Worm (Caenorhabditis elegans) whole organism, L1 larva: ENCODE results near the gene F54D5.9.

Source experiments
- C16A3.4 ChIP-seq: fragments of 150-350 bp; optimal IDR thresholded peaks from 2 replicates; lab custom pipeline; 2014; ENCODE audit warnings: missing biosample characterization, missing genetic modification characterization
- C34B4.2 ChIP-seq: sonication (generic microtip); optimal IDR thresholded peaks from 2 replicates; lab custom pipeline; 2017; ENCODE audit warnings: mild to moderate bottlenecking, missing genetic modification characterization, missing compliant biosample characterization
- F16B12.6 ChIP-seq: fragments of 150-350 bp; optimal IDR thresholded peaks from 2 replicates; lab custom pipeline; 2014; ENCODE audit warnings: missing biosample characterization, missing genetic modification characterization
- Y116A8C.19 ChIP-seq: sonication (generic microtip); optimal IDR thresholded peaks from 2 replicates; lab custom pipeline; 2016; ENCODE audit warnings: missing compliant biosample characterization, missing genetic modification characterization, borderline replicate concordance
- aha-1 ChIP-seq: fragments of 150-350 bp; optimal IDR thresholded peaks from 2 replicates; lab custom pipeline; 2014; ENCODE audit warnings: missing biosample characterization, missing genetic modification characterization
- ama-1 ChIP-seq: fragments of 150-350 bp; optimal IDR thresholded peaks from 2 replicates; lab custom pipeline; 2014
- blmp-1 ChIP-seq: fragments of 150-350 bp; optimal IDR thresholded peaks from 2 replicates; lab custom pipeline; 2014; ENCODE audit warnings: missing biosample characterization, missing genetic modification characterization
- ceh-63 ChIP-seq: fragments of 200-800 bp; sonication (Bioruptor generic); optimal IDR thresholded peaks from 2 replicates; lab custom pipeline; 2018; ENCODE audit warnings: mild to moderate bottlenecking, missing genetic modification characterization, missing compliant biosample characterization
- ceh-82 ChIP-seq, 3 experiments: fragments of 150-350 bp in 1 of 3; sonication (generic microtip) in 2 of 3; optimal IDR thresholded peaks; 2 replicates each; lab custom pipeline; 2014 to 2017; ENCODE audit warnings: missing biosample characterization in 3 of 3, missing genetic modification characterization in 3 of 3
- ceh-88 ChIP-seq: fragments of 200-800 bp; sonication (Bioruptor generic); IDR thresholded peaks from 2 replicates; pipeline ENCODE4 v1.3.6; 2022; ENCODE audit warnings: missing genetic modification characterization, missing compliant biosample characterization
- dpl-1 ChIP-seq, 3 experiments: fragments of 150-350 bp in 2 of 3; sonication (generic microtip) in 1 of 3; optimal IDR thresholded peaks; 2 replicates each; lab custom pipeline; 2014 to 2017; ENCODE audit warnings: missing biosample characterization in 3 of 3, missing genetic modification characterization in 3 of 3, missing genetic modification reagents in 3 of 3
- dsc-1 ChIP-seq: sonication (generic microtip); optimal IDR thresholded peaks from 2 replicates; lab custom pipeline; 2016; ENCODE audit warnings: mild to moderate bottlenecking, missing genetic modification characterization, missing compliant biosample characterization
- efl-1 ChIP-seq, 4 experiments: fragments of 150-350 bp; optimal IDR thresholded peaks in 3 of 4; peaks in 1 of 4; 1 replicate in 1 of 4; 2 replicates in 3 of 4; lab custom pipeline; 2014; ENCODE audit warnings: missing biosample characterization in 2 of 4, missing genetic modification characterization in 2 of 4, missing genetic modification reagents in 2 of 4
- efl-3 ChIP-seq: fragments of 200-800 bp; sonication (Bioruptor generic); optimal IDR thresholded peaks from 2 replicates; lab custom pipeline; 2018; ENCODE audit warnings: mild to moderate bottlenecking, missing genetic modification characterization, missing compliant biosample characterization
- egl-13 ChIP-seq: sonication (generic microtip); optimal IDR thresholded peaks from 2 replicates; lab custom pipeline; 2016; ENCODE audit warnings: missing genotype, missing genetic modification reagents, missing genetic modification characterization, missing compliant biosample characterization
- elt-2 ChIP-seq: sonication (generic microtip); optimal IDR thresholded peaks from 2 replicates; lab custom pipeline; 2016; ENCODE audit warnings: missing genetic modification characterization, mild to moderate bottlenecking, inconsistent platforms, missing compliant biosample characterization, missing genetic modification reagents
- elt-3 ChIP-seq, 6 experiments: fragments of 150-350 bp in 1 of 6; sonication (generic microtip); optimal IDR thresholded peaks; 2 replicates each; lab custom pipeline; 2017 to 2018; ENCODE audit warnings: missing biosample characterization in 6 of 6, missing genetic modification characterization in 6 of 6, inconsistent platforms in 1 of 6
- fkh-8 ChIP-seq: sonication (generic microtip); optimal IDR thresholded peaks from 2 replicates; lab custom pipeline; 2016; ENCODE audit warnings: mild to moderate bottlenecking, missing genetic modification characterization, missing compliant biosample characterization
- hlh-17 ChIP-seq: fragments of 200-800 bp; sonication (Bioruptor generic); optimal IDR thresholded peaks from 2 replicates; lab custom pipeline; 2018; ENCODE audit warnings: missing genetic modification characterization, mild to moderate bottlenecking, missing compliant biosample characterization, moderate library complexity, borderline replicate concordance
- isw-1 ChIP-seq: fragments of 200-800 bp; sonication (Bioruptor generic); IDR thresholded peaks from 2 replicates; pipeline ENCODE4 v1.3.6; 2022; ENCODE audit warnings: missing genetic modification characterization, missing compliant biosample characterization
- lin-13 ChIP-seq: fragments of 150-350 bp; optimal IDR thresholded peaks from 2 replicates; lab custom pipeline; 2014; ENCODE audit warnings: missing biosample characterization, missing genetic modification reagents, missing genetic modification characterization
- lin-14 ChIP-seq: fragments of 200-800 bp; sonication (Bioruptor generic); optimal IDR thresholded peaks from 2 replicates; lab custom pipeline; 2018; ENCODE audit warnings: mild to moderate bottlenecking, missing genetic modification characterization, moderate library complexity, missing compliant biosample characterization
- lin-15B ChIP-seq: fragments of 150-350 bp; sonication (generic microtip); optimal IDR thresholded peaks from 3 replicates; lab custom pipeline; 2014; ENCODE audit warnings: missing biosample characterization, missing genetic modification characterization
- lin-35 ChIP-seq, 2 experiments: fragments of 150-350 bp; optimal IDR thresholded peaks; 2 replicates each; lab custom pipeline; 2014; ENCODE audit warnings: missing biosample characterization in 2 of 2, missing genetic modification characterization in 2 of 2, missing genetic modification reagents in 2 of 2
- lin-39 ChIP-seq: fragments of 150-350 bp; optimal IDR thresholded peaks from 2 replicates; lab custom pipeline; 2014; ENCODE audit warnings: missing biosample characterization, missing genetic modification reagents, missing genetic modification characterization
- lsy-2 ChIP-seq, 2 experiments: fragments of 150-350 bp; optimal IDR thresholded peaks; 2 replicates each; lab custom pipeline; 2014; ENCODE audit warnings: missing biosample characterization in 2 of 2, missing genetic modification characterization in 2 of 2
- mep-1 ChIP-seq: fragments of 150-350 bp; optimal IDR thresholded peaks from 2 replicates; lab custom pipeline; 2014; ENCODE audit warnings: missing biosample characterization, missing genetic modification characterization
- nhr-11 ChIP-seq: fragments of 150-350 bp; optimal IDR thresholded peaks from 2 replicates; lab custom pipeline; 2014; ENCODE audit warnings: missing biosample characterization, missing genetic modification characterization
- nhr-19 ChIP-seq: fragments of 200-800 bp; sonication (Bioruptor generic); conservative IDR thresholded peaks from 2 replicates; pipeline ENCODE4 v1.3.6; 2022; ENCODE audit warnings: missing genetic modification characterization, missing compliant biosample characterization
- nhr-20 ChIP-seq: sonication (generic microtip); optimal IDR thresholded peaks from 2 replicates; lab custom pipeline; 2016; ENCODE audit warnings: mild to moderate bottlenecking, missing genetic modification characterization, missing compliant biosample characterization
- nhr-28 ChIP-seq: fragments of 150-350 bp; optimal IDR thresholded peaks from 2 replicates; lab custom pipeline; 2014; ENCODE audit warnings: missing biosample characterization, missing genetic modification characterization
- nhr-47 ChIP-seq: sonication (generic microtip); optimal IDR thresholded peaks from 2 replicates; lab custom pipeline; 2016; ENCODE audit warnings: mild to moderate bottlenecking, missing genetic modification characterization, moderate library complexity, missing compliant biosample characterization
- nhr-71 ChIP-seq: sonication (generic microtip); optimal IDR thresholded peaks from 2 replicates; lab custom pipeline; 2016; ENCODE audit warnings: mild to moderate bottlenecking, missing genetic modification characterization, moderate library complexity, missing compliant biosample characterization
- nhr-77 ChIP-seq: fragments of 150-350 bp; optimal IDR thresholded peaks from 2 replicates; lab custom pipeline; 2014; ENCODE audit warnings: missing biosample characterization, missing genetic modification characterization
- nhr-85 ChIP-seq: sonication (generic microtip); peaks from one replicate; lab custom pipeline; 2016; ENCODE audit warnings: missing genetic modification characterization, inconsistent platforms, missing compliant biosample characterization
- nhr-90 ChIP-seq: sonication (generic microtip); optimal IDR thresholded peaks from 2 replicates; lab custom pipeline; 2016; ENCODE audit warnings: mild to moderate bottlenecking, missing genetic modification characterization, missing compliant biosample characterization; ENCODE audit not compliant: poor library complexity
- rnt-1 ChIP-seq: sonication (generic microtip); optimal IDR thresholded peaks from 2 replicates; lab custom pipeline; 2016; ENCODE audit warnings: mild to moderate bottlenecking, missing genetic modification characterization, moderate library complexity, missing compliant biosample characterization
- skn-1 ChIP-seq: fragments of 150-350 bp; optimal IDR thresholded peaks from 2 replicates; lab custom pipeline; 2014; ENCODE audit warnings: missing biosample characterization, missing genetic modification characterization
- snpc-4 ChIP-seq: fragments of 150-350 bp; optimal IDR thresholded peaks from 2 replicates; lab custom pipeline; 2014; ENCODE audit warnings: missing biosample characterization, missing genetic modification characterization
- snu-23 ChIP-seq: sonication (generic microtip); optimal IDR thresholded peaks from 2 replicates; lab custom pipeline; 2016; ENCODE audit warnings: missing genetic modification characterization, missing compliant biosample characterization
- swsn-7 ChIP-seq: sonication (generic microtip); optimal IDR thresholded peaks from 2 replicates; lab custom pipeline; 2016; ENCODE audit warnings: missing genetic modification characterization, missing compliant biosample characterization
- tbx-2 ChIP-seq: sonication (generic microtip); optimal IDR thresholded peaks from 2 replicates; lab custom pipeline; 2016; ENCODE audit warnings: missing genetic modification characterization, missing compliant biosample characterization
- tlp-1 ChIP-seq: fragments of 150-350 bp; optimal IDR thresholded peaks from 2 replicates; lab custom pipeline; 2014; ENCODE audit warnings: missing biosample characterization, missing genetic modification characterization
- unc-130 ChIP-seq: fragments of 150-350 bp; optimal IDR thresholded peaks from 2 replicates; lab custom pipeline; 2017; ENCODE audit warnings: missing biosample characterization, missing genetic modification characterization, inconsistent platforms
- unc-30 ChIP-seq: sonication (generic microtip); optimal IDR thresholded peaks from 2 replicates; lab custom pipeline; 2017; ENCODE audit warnings: missing biosample characterization, missing genetic modification characterization
- xbp-1 ChIP-seq: sonication (generic microtip); optimal IDR thresholded peaks from 2 replicates; lab custom pipeline; 2016; ENCODE audit warnings: missing genetic modification characterization, missing compliant biosample characterization
- zag-1 ChIP-seq: fragments of 150-350 bp; optimal IDR thresholded peaks from 2 replicates; lab custom pipeline; 2014; ENCODE audit warnings: missing biosample characterization, missing genetic modification characterization
- zip-4 ChIP-seq: fragments of 200-800 bp; sonication (Bioruptor generic); optimal IDR thresholded peaks from 2 replicates; lab custom pipeline; 2018; ENCODE audit warnings: mild to moderate bottlenecking, missing genetic modification characterization, moderate library complexity, missing compliant biosample characterization

Gene F54D5.9

DNA sequence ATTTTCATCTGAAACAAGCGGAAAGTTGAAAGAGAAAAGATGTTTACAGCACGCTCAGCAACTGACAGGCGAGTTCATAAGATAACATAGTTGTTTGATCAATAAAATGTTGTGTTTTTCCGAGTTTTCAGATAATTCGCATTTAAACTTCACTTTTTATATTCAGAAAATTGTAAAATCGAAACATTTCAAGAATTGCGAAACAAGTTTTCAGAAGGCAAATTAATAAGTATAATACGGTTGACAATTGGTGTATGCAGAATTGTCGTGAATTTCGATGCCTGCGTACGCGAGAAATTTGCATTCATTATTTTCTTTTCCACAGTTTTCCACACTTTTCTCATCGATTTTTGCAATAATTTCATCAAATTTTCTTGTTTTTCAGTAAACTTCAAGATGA is 49.3 kb downstream of the F54D5.9 start, which contains the start of the genes ooc-3 and B0334.4 (continued):
- TF ChIP-seq lin-39 (tag; lab: Kevin White, UChicago) (no peak), Y116A8C.19 (tag; lab: Kevin White, UChicago) (no peak), aha-1 (tag; lab: Kevin White, UChicago) (no peak), isw-1 (GFP tag; lab: Robert Waterston, UW) (no peak), dsc-1 (tag; lab: Kevin White, UChicago) (no peak), C16A3.4 (peak; percentile 16), tlp-1 (tag; lab: Kevin White, UChicago) (no peak), lin-15B (tag; lab: Kevin White, UChicago) (no peak), hlh-17 (no peak), nhr-47 (tag; lab: Kevin White, UChicago) (peak; percentile 32), nhr-11 (tag; lab: Kevin White, UChicago) (no peak), zip-4 (GFP tag; lab: Kevin White, UChicago) (peak; percentile 32), tbx-2 (tag; lab: Kevin White, UChicago) (no peak), ceh-63 (GFP tag; lab: Kevin White, UChicago) (no peak), ceh-88 (no peak), ceh-82 (tag; optimal IDR thresholded peaks at IDR 0.05; lab: Kevin White, UChicago) (peak in 2 of 3 experiments; percentile 18 to 48), nhr-28 (tag; lab: Kevin White, UChicago) (no peak), snpc-4 (tag; lab: Kevin White, UChicago) (no peak), egl-13 (tag; lab: Kevin White, UChicago) (no peak), ama-1 (lab: Kevin White, UChicago) (no peak), unc-130 (tag; lab: Kevin White, UChicago) (no peak), snu-23 (peak; percentile 45), elt-2 (tag; lab: Kevin White, UChicago) (no peak), lin-13 (GFP tag; lab: Kevin White, UChicago) (no peak), blmp-1 (tag; lab: Kevin White, UChicago) (peak; percentile 6), nhr-90 (tag; lab: Kevin White, UChicago) (no peak), F16B12.6 (peak; percentile 81), lsy-2 (tag; optimal IDR thresholded peaks at IDR 0.05; lab: Kevin White, UChicago) (peak; percentile 80 to 97), zag-1 (tag; lab: Kevin White, UChicago) (no peak), swsn-7 (tag; lab: Kevin White, UChicago) (no peak), rnt-1 (tag; lab: Kevin White, UChicago) (no peak), C34B4.2 (no peak), efl-3 (GFP tag; lab: Kevin White, UChicago) (no peak), nhr-77 (tag; lab: Kevin White, UChicago) (no peak)

DNA sequence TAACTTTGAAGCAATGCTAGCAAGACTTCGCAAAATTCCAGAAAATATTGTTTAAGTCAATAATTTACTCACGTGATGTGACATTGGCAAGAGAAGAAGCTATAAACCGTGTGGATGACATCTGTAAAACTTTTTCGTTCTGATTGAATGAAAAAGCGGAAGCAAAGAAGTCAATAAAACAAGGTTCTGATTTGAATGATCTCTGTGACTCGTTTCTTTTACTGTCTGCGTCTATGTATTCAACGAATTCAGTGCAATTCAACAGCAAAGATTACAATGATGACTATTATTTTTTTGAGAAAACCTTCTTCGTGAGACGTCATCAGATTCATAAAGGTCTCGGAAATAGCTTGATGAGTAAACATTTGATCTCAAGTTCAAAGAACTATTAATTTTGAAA is 51.8 kb downstream of the F54D5.9 start, which contains the start of gene hacl-1:
TSS of gene hacl-1 (minus strand) at position 121 of the 400 bp plus-strand sequence.
- no peak for TF ChIP-seq efl-1 (optimal IDR thresholded peaks at IDR 0.05; lab: Kevin White, UChicago)
- TF ChIP-seq efl-1 (GFP tag; optimal IDR thresholded peaks at IDR 0.05 in 1 of 2; lab: Kevin White, UChicago), result peak in 1 of 2 experiments; percentile 91
- TF ChIP-seq nhr-90 (tag; lab: Kevin White, UChicago), result peak; percentile 14
- TF ChIP-seq lin-14 (GFP tag; lab: Kevin White, UChicago), result peak; percentile 35
- TF ChIP-seq lin-15B (tag; lab: Kevin White, UChicago), result no peak
- peak; percentile 11 for TF ChIP-seq xbp-1
- peak; percentile 34 for TF ChIP-seq nhr-47 (tag; lab: Kevin White, UChicago)
- peak; percentile 29 to 40 for TF ChIP-seq lsy-2 (tag; optimal IDR thresholded peaks at IDR 0.05; lab: Kevin White, UChicago)
- peak; percentile 31 for TF ChIP-seq skn-1 (tag; lab: Kevin White, UChicago)
- peak; percentile 74 for TF ChIP-seq nhr-71 (tag; lab: Kevin White, UChicago)
- TF ChIP-seq fkh-8, result peak; percentile 76
- TF ChIP-seq nhr-85 (tag; lab: Kevin White, UChicago), result peak; percentile 87
- TF ChIP-seq zip-4 (GFP tag; lab: Kevin White, UChicago), result no peak
- peak; percentile 30 for TF ChIP-seq snu-23
- peak; percentile 49 for TF ChIP-seq nhr-19
- peak; percentile 64 for TF ChIP-seq nhr-20 (tag; lab: Kevin White, UChicago)
- peak; percentile 44 for TF ChIP-seq blmp-1 (tag; lab: Kevin White, UChicago)
- TF ChIP-seq elt-3 (tag; optimal IDR thresholded peaks at IDR 0.05; lab: Kevin White, UChicago), result peak in 1 of 6 experiments; percentile 21
- TF ChIP-seq lin-35 (GFP tag; optimal IDR thresholded peaks at IDR 0.05; lab: Kevin White, UChicago), result peak in 1 of 2 experiments; percentile 36
- TF ChIP-seq tbx-2 (tag; lab: Kevin White, UChicago), result no peak
- TF ChIP-seq dpl-1 (GFP tag; optimal IDR thresholded peaks at IDR 0.05; lab: Kevin White, UChicago), result peak in 1 of 3 experiments; percentile 9
- peak; percentile 28 for TF ChIP-seq mep-1 (tag; lab: Kevin White, UChicago)
- TF ChIP-seq unc-30 (tag; lab: Kevin White, UChicago), result no peak
- no peak for TF ChIP-seq snpc-4 (tag; lab: Kevin White, UChicago)
